Fruit fly (Drosophila melanogaster) whole organism, embryonic: ENCODE measurements around the gene Chd1.

Experiments used
- CG10274 ChIP-seq: fragments of 200-800 bp; sonication (Bioruptor generic); optimal IDR thresholded peaks from 3 replicates; lab custom pipeline; 2017; ENCODE audit warnings: missing biosample characterization, mild to moderate bottlenecking, missing genetic modification characterization
- CG10543 ChIP-seq: fragments of 200-800 bp; sonication (Bioruptor generic); optimal IDR thresholded peaks from 3 replicates; lab custom pipeline; 2017; ENCODE audit warnings: missing biosample characterization, mild to moderate bottlenecking, missing genetic modification characterization, moderate library complexity
- CG10979 ChIP-seq: fragments of 200-800 bp; sonication (Bioruptor generic); optimal IDR thresholded peaks from 2 replicates; lab custom pipeline; 2018; ENCODE audit warnings: missing biosample characterization, mild to moderate bottlenecking, missing genetic modification characterization, moderate library complexity
- CG11696 ChIP-seq: fragments of 200-800 bp; sonication (Bioruptor generic); IDR thresholded peaks from 2 replicates; pipeline ENCODE4 v1.3.6; 2022; ENCODE audit warnings: missing biosample characterization, missing genetic modification characterization
- CG13424 ChIP-seq: fragments of 200-800 bp; sonication (Bioruptor generic); optimal IDR thresholded peaks from 2 replicates; lab custom pipeline; 2019; ENCODE audit warnings: missing biosample characterization, mild to moderate bottlenecking, missing genetic modification characterization, moderate library complexity
- CG15601 ChIP-seq: fragments of 200-800 bp; sonication (Bioruptor generic); optimal IDR thresholded peaks from 3 replicates; lab custom pipeline; 2019; ENCODE audit warnings: missing biosample characterization, mild to moderate bottlenecking, missing genetic modification characterization, moderate library complexity
- CG17912 ChIP-seq: fragments of 200-800 bp; sonication (Bioruptor generic); optimal IDR thresholded peaks from 2 replicates; lab custom pipeline; 2018; ENCODE audit warnings: missing biosample characterization, mild to moderate bottlenecking, missing genetic modification characterization
- CG18262 ChIP-seq: fragments of 200-800 bp; optimal IDR thresholded peaks from 3 replicates; lab custom pipeline; 2019; ENCODE audit warnings: missing biosample characterization, mild to moderate bottlenecking, missing genetic modification characterization, moderate library complexity
- CG18599 ChIP-seq: fragments of 200-800 bp; sonication (Bioruptor generic); optimal IDR thresholded peaks from 3 replicates; lab custom pipeline; 2017; ENCODE audit warnings: missing biosample characterization, missing genetic modification characterization, mild to moderate bottlenecking, moderate library complexity, missing genetic modification reagents
- CG32532 ChIP-seq: fragments of 200-800 bp; sonication (Bioruptor generic); IDR thresholded peaks from 2 replicates; pipeline ENCODE4 v1.3.6; 2022; ENCODE audit warnings: missing biosample characterization, missing genetic modification characterization
- CG3847 ChIP-seq: fragments of 200-800 bp; sonication (Bioruptor generic); IDR thresholded peaks from 2 replicates; pipeline ENCODE4 v1.3.6; 2022; ENCODE audit warnings: missing biosample characterization, missing genetic modification characterization
- CG4404 ChIP-seq: fragments of 200-800 bp; sonication (Bioruptor generic); IDR thresholded peaks from 2 replicates; pipeline ENCODE4 v1.3.6; 2022; ENCODE audit warnings: missing biosample characterization, missing genetic modification characterization
- CG4707 ChIP-seq: fragments of 200-800 bp; sonication (Bioruptor generic); optimal IDR thresholded peaks from 2 replicates; lab custom pipeline; 2018; ENCODE audit warnings: missing biosample characterization, mild to moderate bottlenecking, missing genetic modification characterization, moderate library complexity
- CG7556 ChIP-seq: fragments of 200-800 bp; sonication (Bioruptor generic); optimal IDR thresholded peaks from 2 replicates; lab custom pipeline; 2017; ENCODE audit warnings: missing biosample characterization, mild to moderate bottlenecking, missing genetic modification characterization
- CG7963 ChIP-seq: fragments of 200-800 bp; sonication (Bioruptor generic); IDR thresholded peaks from 3 replicates; pipeline ENCODE4 v1.3.6; 2022; ENCODE audit warnings: missing biosample characterization, missing genetic modification characterization; ENCODE audit not compliant: partially characterized antibody
- CG8944 ChIP-seq: fragments of 200-800 bp; sonication (Bioruptor generic); optimal IDR thresholded peaks from 3 replicates; lab custom pipeline; 2016; ENCODE audit warnings: missing biosample characterization, missing genetic modification characterization
- CG9797 ChIP-seq: fragments of 200-800 bp; sonication (Bioruptor generic); optimal IDR thresholded peaks from 3 replicates; lab custom pipeline; 2018; ENCODE audit warnings: missing biosample characterization, mild to moderate bottlenecking, missing genetic modification characterization
- Dip2 ChIP-seq: fragments of 200-800 bp; sonication (Bioruptor generic); IDR thresholded peaks from 2 replicates; pipeline ENCODE4 v1.3.6; 2022; ENCODE audit warnings: missing biosample characterization, missing genetic modification characterization
- Eip74EF ChIP-seq, 2 experiments: fragments of 200-800 bp in 1 of 2; fragments of >200 bp in 1 of 2; sonication (Bioruptor generic) in 1 of 2; optimal IDR thresholded peaks; 2 replicates each; lab custom pipeline; 2017 to 2019; ENCODE audit warnings: missing biosample characterization in 2 of 2, missing genetic modification characterization in 2 of 2, mild to moderate bottlenecking in 1 of 2, moderate library complexity in 1 of 2
- Ets65A ChIP-seq: fragments of 200-800 bp; sonication (Bioruptor generic); peaks from one replicate; lab custom pipeline; 2016; ENCODE audit warnings: missing biosample characterization, missing genetic modification characterization
- Fer1 ChIP-seq: fragments of 200-800 bp; sonication (Bioruptor generic); optimal IDR thresholded peaks from 2 replicates; lab custom pipeline; 2017; ENCODE audit warnings: missing biosample characterization, mild to moderate bottlenecking, missing genetic modification characterization
- Gsc ChIP-seq: fragments of 200-800 bp; sonication (Bioruptor generic); IDR thresholded peaks from 2 replicates; pipeline ENCODE4 v1.3.6; 2022; ENCODE audit warnings: missing biosample characterization, missing genetic modification characterization
- HLH4C ChIP-seq: fragments of 200-800 bp; sonication (Bioruptor generic); IDR thresholded peaks from 3 replicates; pipeline ENCODE4 v1.3.6; 2022; ENCODE audit warnings: missing biosample characterization, missing genetic modification characterization; ENCODE audit not compliant: partially characterized antibody
- Hr3 ChIP-seq: fragments of 200-800 bp; sonication (Bioruptor generic); optimal IDR thresholded peaks from 3 replicates; lab custom pipeline; 2016; ENCODE audit warnings: missing biosample characterization, missing genetic modification characterization
- Hr39 ChIP-seq: fragments of >200 bp; optimal IDR thresholded peaks from 2 replicates; lab custom pipeline; 2017
- Hr78 ChIP-seq, 2 experiments: fragments of 200-800 bp in 1 of 2; fragments of >200 bp in 1 of 2; sonication (Bioruptor generic) in 1 of 2; optimal IDR thresholded peaks; 2 replicates each; lab custom pipeline; 2017 to 2019; ENCODE audit warnings: missing biosample characterization in 2 of 2, missing genetic modification characterization in 2 of 2, mild to moderate bottlenecking in 1 of 2, moderate library complexity in 1 of 2
- NC2β ChIP-seq: fragments of 200-800 bp; sonication (Bioruptor generic); optimal IDR thresholded peaks from 2 replicates; lab custom pipeline; 2016; ENCODE audit warnings: missing biosample characterization, missing genetic modification characterization
- Neu2 ChIP-seq: fragments of 200-800 bp; sonication (Bioruptor generic); optimal IDR thresholded peaks from 3 replicates; lab custom pipeline; 2016; ENCODE audit warnings: missing biosample characterization, missing genetic modification characterization, borderline replicate concordance
- Rfx ChIP-seq: fragments of 200-800 bp; sonication (Bioruptor generic); IDR thresholded peaks from 2 replicates; pipeline ENCODE4 v1.3.6; 2022; ENCODE audit warnings: missing biosample characterization, missing genetic modification characterization
- Sin3A ChIP-seq: fragments of >200 bp; optimal IDR thresholded peaks from 2 replicates; lab custom pipeline; 2018
- Xbp1 ChIP-seq: fragments of 200-800 bp; sonication (Bioruptor generic); optimal IDR thresholded peaks from 3 replicates; lab custom pipeline; 2016; ENCODE audit warnings: missing biosample characterization, mild to moderate bottlenecking, missing genetic modification characterization
- ac ChIP-seq: fragments of 200-800 bp; sonication (Bioruptor generic); optimal IDR thresholded peaks from 3 replicates; lab custom pipeline; 2017; ENCODE audit warnings: missing biosample characterization, mild to moderate bottlenecking, missing genetic modification characterization
- ara ChIP-seq: fragments of 200-800 bp; sonication (Bioruptor generic); IDR thresholded peaks from 2 replicates; pipeline ENCODE4 v1.3.6; 2022; ENCODE audit warnings: missing biosample characterization, missing genetic modification characterization
- ase ChIP-seq: fragments of 200-800 bp; sonication (Bioruptor generic); IDR thresholded peaks from 3 replicates; pipeline ENCODE4 v1.3.6; 2022; ENCODE audit warnings: missing biosample characterization, missing genetic modification characterization
- ash1 ChIP-seq: fragments of 200-800 bp; sonication (Bioruptor generic); optimal IDR thresholded peaks from 2 replicates; lab custom pipeline; 2018; ENCODE audit warnings: missing biosample characterization, mild to moderate bottlenecking, missing genetic modification characterization
- bsh ChIP-seq, 2 experiments: fragments of 200-800 bp; sonication (Bioruptor generic); optimal IDR thresholded peaks; 2 replicates each; lab custom pipeline; 2017 to 2018; ENCODE audit warnings: mild to moderate bottlenecking in 2 of 2, missing biosample characterization in 2 of 2, missing genetic modification characterization in 2 of 2, moderate library complexity in 1 of 2
- btn ChIP-seq: fragments of 200-800 bp; sonication (Bioruptor generic); optimal IDR thresholded peaks from 2 replicates; lab custom pipeline; 2016; ENCODE audit warnings: missing biosample characterization, missing genetic modification characterization
- gem ChIP-seq: fragments of 200-800 bp; sonication (Bioruptor generic); optimal IDR thresholded peaks from 2 replicates; lab custom pipeline; 2019; ENCODE audit warnings: missing biosample characterization, mild to moderate bottlenecking, missing genetic modification characterization, moderate library complexity
- h ChIP-seq: fragments of >200 bp; optimal IDR thresholded peaks from 2 replicates; lab custom pipeline; 2017
- ham ChIP-seq: fragments of 200-800 bp; sonication (Bioruptor generic); IDR thresholded peaks from 2 replicates; pipeline ENCODE4 v1.3.6; 2022; ENCODE audit warnings: missing biosample characterization, missing genetic modification characterization
- hkb ChIP-seq, 2 experiments: fragments of 200-800 bp in 1 of 2; fragments of >200 bp in 1 of 2; sonication (Bioruptor generic) in 1 of 2; IDR thresholded peaks in 1 of 2; optimal IDR thresholded peaks in 1 of 2; 2 replicates each; pipeline versions ENCODE4 v1.3.6 to Lab custom; 2017 to 2022; ENCODE audit warnings: missing biosample characterization in 1 of 2, missing genetic modification characterization in 1 of 2
- hth ChIP-seq: fragments of >200 bp; optimal IDR thresholded peaks from 2 replicates; lab custom pipeline; 2017; ENCODE audit warnings: inconsistent platforms
- ken ChIP-seq: fragments of 200-800 bp; sonication (Bioruptor generic); IDR thresholded peaks from 3 replicates; pipeline ENCODE4 v1.3.6; 2022; ENCODE audit warnings: missing biosample characterization, missing genetic modification characterization
- lmd ChIP-seq: fragments of 200-800 bp; sonication (Bioruptor generic); IDR thresholded peaks from 2 replicates; pipeline ENCODE4 v1.3.6; 2022; ENCODE audit warnings: missing biosample characterization, missing genetic modification characterization
- mld ChIP-seq: fragments of 200-800 bp; sonication (Bioruptor generic); IDR thresholded peaks from 3 replicates; pipeline ENCODE4 v1.3.6; 2022; ENCODE audit warnings: missing biosample characterization, missing genetic modification characterization; ENCODE audit not compliant: partially characterized antibody
- pan ChIP-seq, 4 experiments: fragments of >200 bp in 3 of 4; fragments of 200-800 bp in 1 of 4; sonication (Bioruptor generic) in 1 of 4; optimal IDR thresholded peaks in 3 of 4; IDR thresholded peaks in 1 of 4; 2 replicates each; pipeline versions ENCODE4 v1.3.6 to Lab custom; 2017 to 2022; ENCODE audit warnings: missing biosample characterization in 2 of 4, missing genetic modification characterization in 2 of 4, mixed read lengths in 1 of 4
- slbo ChIP-seq: fragments of 200-800 bp; sonication (Bioruptor generic); IDR thresholded peaks from 2 replicates; pipeline ENCODE4 v1.3.6; 2022; ENCODE audit warnings: missing biosample characterization, missing genetic modification characterization
- tgo ChIP-seq: fragments of 200-800 bp; sonication (Bioruptor generic); IDR thresholded peaks from 3 replicates; pipeline ENCODE4 v1.3.6; 2022; ENCODE audit warnings: missing biosample characterization, missing genetic modification characterization
- wek ChIP-seq: fragments of 200-800 bp; sonication (Bioruptor generic); optimal IDR thresholded peaks from 3 replicates; lab custom pipeline; 2018; ENCODE audit warnings: missing biosample characterization, mild to moderate bottlenecking, missing genetic modification characterization, moderate library complexity
- zf30C ChIP-seq: fragments of 200-800 bp; sonication (Bioruptor generic); optimal IDR thresholded peaks from 3 replicates; lab custom pipeline; 2018; ENCODE audit warnings: missing biosample characterization, mild to moderate bottlenecking, missing genetic modification characterization
- zfh1 ChIP-seq: fragments of 200-800 bp; sonication (Bioruptor generic); IDR thresholded peaks from 3 replicates; pipeline ENCODE4 v1.3.6; 2022; ENCODE audit warnings: missing biosample characterization, missing genetic modification characterization

Gene Chd1

DNA sequence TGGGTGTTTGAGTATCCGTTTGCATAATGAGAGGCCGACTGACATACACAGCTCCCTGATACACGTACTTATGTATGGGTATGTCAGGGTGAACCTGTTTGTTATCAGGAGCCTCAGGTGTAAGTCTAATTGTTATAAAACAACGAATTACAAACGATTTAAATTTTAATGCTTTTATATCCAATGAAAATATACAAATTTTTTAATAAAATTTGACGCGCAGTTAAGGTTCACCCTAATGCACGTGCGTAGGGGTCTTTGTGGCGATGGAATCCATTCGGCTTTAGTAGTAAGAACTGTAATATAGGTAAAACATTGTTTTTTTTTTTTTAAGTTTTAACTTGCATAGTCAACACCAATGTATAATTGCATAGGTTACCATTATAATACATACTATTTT is 43.0 kb downstream of the Chd1 start (continued):
- TF ChIP-seq ase (GFP tag; lab: Robert Waterston, UW) (no peak), ara (no peak), CG7963 (GFP tag; lab: Robert Waterston, UW) (no peak), tgo (no peak), Dip2 (GFP tag; lab: Robert Waterston, UW) (no peak), CG10274 (no peak), CG13424 (tag; lab: Kevin White, UChicago) (peak; percentile 3), CG32532 (GFP tag; lab: Robert Waterston, UW) (peak; percentile 47; the same call in 1 of the 2 replicates), gem (tag; lab: Kevin White, UChicago) (peak; percentile 22), CG10543 (GFP tag; lab: Kevin White, UChicago) (no peak), NC2β (GFP tag; lab: Kevin White, UChicago) (no peak), Hr3 (GFP tag; lab: Kevin White, UChicago) (no peak), CG10979 (tag; lab: Kevin White, UChicago) (peak; percentile 5), ham (GFP tag; lab: Robert Waterston, UW) (no peak), zf30C (GFP tag; lab: Kevin White, UChicago) (no peak), CG18262 (no peak), hkb (optimal IDR thresholded peaks at IDR 0.05; lab: Kevin White, UChicago) (no peak), hkb (GFP tag; IDR thresholded peaks at IDR 0.05; lab: Robert Waterston, UW) (0 out of 2 replicates have a peak, but pooled peaks have one; percentile 31), lmd (GFP tag; lab: Robert Waterston, UW) (no peak), CG9797 (no peak), mld (GFP tag; lab: Robert Waterston, UW) (no peak), slbo (GFP tag; lab: Robert Waterston, UW) (peak; percentile 45; the same call in 1 of the 2 replicates), HLH4C (GFP tag; lab: Robert Waterston, UW) (no peak), CG11696 (GFP tag; lab: Robert Waterston, UW) (no peak), btn (GFP tag; lab: Kevin White, UChicago) (no peak), ac (GFP tag; lab: Kevin White, UChicago) (no peak), wek (GFP tag; lab: Kevin White, UChicago) (no peak), h (lab: Kevin White, UChicago) (no peak), Xbp1 (GFP tag; lab: Kevin White, UChicago) (no peak), zfh1 (GFP tag; lab: Robert Waterston, UW) (no peak), pan (optimal IDR thresholded peaks at IDR 0.05; lab: Kevin White, UChicago) (no peak), pan (GFP tag; optimal IDR thresholded peaks at IDR 0.05 in 1 of 2, IDR thresholded peaks at IDR 0.05 in 1 of 2) (no peak), CG7556 (no peak), Eip74EF (GFP tag; optimal IDR thresholded peaks at IDR 0.05; lab: Kevin White, UChicago) (no peak), Sin3A (lab: Kevin White, UChicago) (no peak), Fer1 (GFP tag; lab: Kevin White, UChicago) (peak; percentile 46), CG15601 (tag; lab: Kevin White, UChicago) (no peak), hth (no peak), Hr39 (no peak), CG3847 (GFP tag; lab: Robert Waterston, UW) (no peak), CG4404 (GFP tag; lab: Robert Waterston, UW) (no peak), Rfx (GFP tag; lab: Robert Waterston, UW) (0 out of 2 replicates have a peak, but pooled peaks have one; percentile 18), Neu2 (GFP tag; lab: Kevin White, UChicago) (no peak), CG18599 (GFP tag; lab: Kevin White, UChicago) (peak; percentile 63), bsh (GFP tag; optimal IDR thresholded peaks at IDR 0.05; lab: Kevin White, UChicago) (peak in 1 of 2 experiments; percentile 25), CG8944 (GFP tag; lab: Kevin White, UChicago) (peak; percentile 3), Hr78 (GFP tag; optimal IDR thresholded peaks at IDR 0.05; lab: Kevin White, UChicago) (no peak), CG4707 (GFP tag; lab: Kevin White, UChicago) (no peak), ken (0 out of 3 replicates have a peak, but pooled peaks have one; percentile 26), Ets65A (GFP tag; lab: Kevin White, UChicago) (no peak), Gsc (no peak), CG17912 (GFP tag; lab: Kevin White, UChicago) (no peak), ash1 (GFP tag; lab: Kevin White, UChicago) (no peak)
